Fruit fly (Drosophila melanogaster): ENCODE results near the gene CG5104.

The CG5104 gene

dm6 chr3L:20563767-20564166, 43.0 kb downstream of the CG5104 start:
- TF ChIP-seq OdsH (GFP tag; optimal IDR thresholded peaks at IDR 0.05) (no peak), Dfd (GFP tag; optimal IDR thresholded peaks at IDR 0.05) (no peak), Dif (GFP tag; optimal IDR thresholded peaks at IDR 0.05; ENCODE audit: partially characterized antibody) (no peak), CrebA (GFP tag; optimal IDR thresholded peaks at IDR 0.05; ENCODE audit: borderline replicate concordance) (no peak), sage (GFP tag; optimal IDR thresholded peaks at IDR 0.05) (no peak), pan (optimal IDR thresholded peaks at IDR 0.05) (no peak), usp (GFP tag; optimal IDR thresholded peaks at IDR 0.05) (no peak), Mio (GFP tag; optimal IDR thresholded peaks at IDR 0.05) (no peak), N (GFP tag; optimal IDR thresholded peaks at IDR 0.05) (no peak), foxo (GFP tag; optimal IDR thresholded peaks at IDR 0.05) (no peak), HLH106 (tag; optimal IDR thresholded peaks at IDR 0.05) (no peak), tai (GFP tag; optimal IDR thresholded peaks at IDR 0.05) (no peak), sv (GFP tag; optimal IDR thresholded peaks at IDR 0.05) (no peak), psq (GFP tag; optimal IDR thresholded peaks at IDR 0.05) (no peak), rgr (GFP tag; optimal IDR thresholded peaks at IDR 0.05) (no peak), dl (GFP tag; optimal IDR thresholded peaks at IDR 0.05; ENCODE audit: insufficient read depth in 1 of 2, partially characterized antibody in 2 of 2) (no peak)

dm6 chr3L:20565561-20566128, 44.8 kb downstream of the CG5104 start:
- TF ChIP-seq br (GFP tag; optimal IDR thresholded peaks at IDR 0.05) (no peak), Mio (GFP tag; optimal IDR thresholded peaks at IDR 0.05) (no peak), OdsH (GFP tag; optimal IDR thresholded peaks at IDR 0.05) (no peak), Myc (optimal IDR thresholded peaks at IDR 0.05) (no peak), Hnf4 (GFP tag; optimal IDR thresholded peaks at IDR 0.05) (no peak), pan (optimal IDR thresholded peaks at IDR 0.05) (no peak), Hr78 (GFP tag; optimal IDR thresholded peaks at IDR 0.05) (no peak), Abd-B (GFP tag; optimal IDR thresholded peaks at IDR 0.05) (no peak), usp (GFP tag; optimal IDR thresholded peaks at IDR 0.05) (no peak), Rel (GFP tag; optimal IDR thresholded peaks at IDR 0.05) (no peak), Rel (tag; optimal IDR thresholded peaks at IDR 0.05) (no peak), rgr (GFP tag; optimal IDR thresholded peaks at IDR 0.05) (no peak), Dif (GFP tag; optimal IDR thresholded peaks at IDR 0.05; ENCODE audit: partially characterized antibody) (no peak), N (GFP tag; optimal IDR thresholded peaks at IDR 0.05) (no peak), psq (GFP tag; optimal IDR thresholded peaks at IDR 0.05) (no peak)

dm6 chr3L:20570134-20570533, 49.3 kb downstream of the CG5104 start:
- TF ChIP-seq Jra (GFP tag; optimal IDR thresholded peaks at IDR 0.05) (no peak), Rel (GFP tag; optimal IDR thresholded peaks at IDR 0.05) (no peak), Rel (tag; optimal IDR thresholded peaks at IDR 0.05) (no peak), Hr83 (GFP tag; optimal IDR thresholded peaks at IDR 0.05; ENCODE audit: poor library complexity, severe bottlenecking) (no peak), dl (GFP tag; optimal IDR thresholded peaks at IDR 0.05; ENCODE audit: insufficient read depth in 1 of 2, partially characterized antibody in 2 of 2) (no peak), pan (optimal IDR thresholded peaks at IDR 0.05) (no peak), br (GFP tag; optimal IDR thresholded peaks at IDR 0.05) (no peak), GATAd (GFP tag; optimal IDR thresholded peaks at IDR 0.05) (no peak)
